Fruit fly (Drosophila melanogaster) whole organism, prepupa: Measurements from ENCODE around the gene CG12398.
A peak's percentile ranks its signal among the peaks of the same experiment; 100 is the strongest.

Experiments
- CG10631 ChIP-seq: fragments of 200-800 bp; sonication (Bioruptor generic); optimal IDR thresholded peaks from 2 replicates; lab custom pipeline; 2016; ENCODE audit warnings: missing biosample characterization, missing genetic modification characterization
- CG11294 ChIP-seq: fragments of 200-800 bp; sonication (Bioruptor generic); IDR thresholded peaks from 2 replicates; pipeline ENCODE4 v1.3.6; 2022; ENCODE audit warnings: missing biosample characterization, missing genetic modification characterization
- CG11902 ChIP-seq: fragments of 200-800 bp; sonication (Bioruptor generic); optimal IDR thresholded peaks from 3 replicates; lab custom pipeline; 2016; ENCODE audit warnings: missing biosample characterization, missing genetic modification characterization
- CG15336 ChIP-seq: fragments of 200-800 bp; sonication (Bioruptor generic); IDR thresholded peaks from 2 replicates; pipeline ENCODE4 v1.3.6; 2022; ENCODE audit warnings: missing biosample characterization, missing genetic modification characterization
- CG1621 ChIP-seq: fragments of 200-800 bp; sonication (Bioruptor generic); optimal IDR thresholded peaks from 3 replicates; lab custom pipeline; 2018; ENCODE audit warnings: missing biosample characterization, mild to moderate bottlenecking, missing genetic modification characterization
- CG16779 ChIP-seq: fragments of 200-800 bp; sonication (Bioruptor generic); optimal IDR thresholded peaks from 3 replicates; lab custom pipeline; 2017; ENCODE audit warnings: missing biosample characterization, mild to moderate bottlenecking, missing genetic modification characterization
- CG3032 ChIP-seq: fragments of 200-800 bp; optimal IDR thresholded peaks from 2 replicates; lab custom pipeline; 2019; ENCODE audit warnings: missing biosample characterization, mild to moderate bottlenecking, missing genetic modification characterization, moderate library complexity
- CG34406 ChIP-seq: fragments of 200-800 bp; sonication (Bioruptor generic); optimal IDR thresholded peaks from 3 replicates; lab custom pipeline; 2016; ENCODE audit warnings: missing biosample characterization, missing genetic modification characterization
- CG3919 ChIP-seq: fragments of 200-800 bp; sonication (Bioruptor generic); optimal IDR thresholded peaks from 3 replicates; lab custom pipeline; 2016; ENCODE audit warnings: missing biosample characterization, missing genetic modification characterization
- CG4318 ChIP-seq: fragments of 200-800 bp; sonication (Bioruptor generic); optimal IDR thresholded peaks from 3 replicates; lab custom pipeline; 2017; ENCODE audit warnings: missing biosample characterization, mild to moderate bottlenecking, missing genetic modification characterization
- CG6276 ChIP-seq: fragments of 200-800 bp; sonication (Bioruptor generic); optimal IDR thresholded peaks from 2 replicates; lab custom pipeline; 2017; ENCODE audit warnings: missing biosample characterization, mild to moderate bottlenecking, missing genetic modification characterization
- CG6792 ChIP-seq: fragments of 200-800 bp; sonication (Bioruptor generic); optimal IDR thresholded peaks from 3 replicates; lab custom pipeline; 2016; ENCODE audit warnings: missing biosample characterization, missing genetic modification characterization
- CG6808 ChIP-seq: fragments of 200-800 bp; sonication (Bioruptor generic); optimal IDR thresholded peaks from 3 replicates; lab custom pipeline; 2017; ENCODE audit warnings: missing biosample characterization, missing genetic modification characterization, mild to moderate bottlenecking, moderate library complexity, missing genetic modification reagents
- CG7368 ChIP-seq: fragments of 200-800 bp; sonication (Bioruptor generic); optimal IDR thresholded peaks from 3 replicates; lab custom pipeline; 2016; ENCODE audit warnings: missing biosample characterization, missing genetic modification characterization
- CG8319 ChIP-seq: fragments of 200-800 bp; sonication (Bioruptor generic); optimal IDR thresholded peaks from 3 replicates; lab custom pipeline; 2016; ENCODE audit warnings: missing biosample characterization, missing genetic modification characterization
- CG8632 ChIP-seq: fragments of 200-800 bp; sonication (Bioruptor generic); optimal IDR thresholded peaks from 3 replicates; lab custom pipeline; 2016; ENCODE audit warnings: missing biosample characterization, missing genetic modification characterization
- CG9139 ChIP-seq: fragments of 200-800 bp; sonication (Bioruptor generic); optimal IDR thresholded peaks from 3 replicates; lab custom pipeline; 2017; ENCODE audit warnings: missing biosample characterization, mild to moderate bottlenecking, missing genetic modification characterization
- Eip78C ChIP-seq: fragments of 200-800 bp; sonication (Bioruptor generic); peaks from one replicate; lab custom pipeline; 2016; ENCODE audit warnings: missing biosample characterization, missing genetic modification characterization
- Eip93F ChIP-seq: fragments of 200-800 bp; sonication (Bioruptor generic); optimal IDR thresholded peaks from 2 replicates; lab custom pipeline; 2016; ENCODE audit warnings: missing biosample characterization, mild to moderate bottlenecking, missing genetic modification characterization
- Ets21C ChIP-seq: fragments of 200-800 bp; sonication (Bioruptor generic); optimal IDR thresholded peaks from 3 replicates; lab custom pipeline; 2016; ENCODE audit warnings: missing biosample characterization, missing genetic modification characterization
- Ets96B ChIP-seq: fragments of 200-800 bp; optimal IDR thresholded peaks from 2 replicates; lab custom pipeline; 2019; ENCODE audit warnings: missing biosample characterization, mild to moderate bottlenecking, missing genetic modification characterization, moderate library complexity
- Gug ChIP-seq: fragments of 200-800 bp; sonication (Bioruptor generic); IDR thresholded peaks from 2 replicates; pipeline ENCODE4 v1.3.6; 2022; ENCODE audit warnings: missing biosample characterization, missing genetic modification characterization
- Hr39 ChIP-seq: fragments of 200-800 bp; sonication (Bioruptor generic); optimal IDR thresholded peaks from 2 replicates; lab custom pipeline; 2016; ENCODE audit warnings: missing biosample characterization, missing genetic modification characterization
- Hr4 ChIP-seq: fragments of 200-800 bp; sonication (Bioruptor generic); optimal IDR thresholded peaks from 3 replicates; lab custom pipeline; 2016; ENCODE audit warnings: missing biosample characterization, missing genetic modification characterization
- Lpt ChIP-seq: fragments of 200-800 bp; sonication (Bioruptor generic); optimal IDR thresholded peaks from 3 replicates; lab custom pipeline; 2016; ENCODE audit warnings: missing biosample characterization, missing genetic modification characterization
- Met ChIP-seq: fragments of 200-800 bp; sonication (Bioruptor generic); optimal IDR thresholded peaks from 3 replicates; lab custom pipeline; 2016; ENCODE audit warnings: missing biosample characterization, missing genetic modification characterization
- OdsH ChIP-seq: fragments of 200-800 bp; sonication (Bioruptor generic); optimal IDR thresholded peaks from 3 replicates; lab custom pipeline; 2016; ENCODE audit warnings: missing biosample characterization, missing genetic modification characterization
- Smox ChIP-seq: fragments of 200-800 bp; sonication (Bioruptor generic); optimal IDR thresholded peaks from 3 replicates; lab custom pipeline; 2016; ENCODE audit warnings: missing biosample characterization, missing genetic modification characterization
- Sox102F ChIP-seq: fragments of 200-800 bp; sonication (Bioruptor generic); optimal IDR thresholded peaks from 2 replicates; lab custom pipeline; 2016; ENCODE audit warnings: missing biosample characterization, mild to moderate bottlenecking, missing genetic modification characterization
- Sox14 ChIP-seq: fragments of 200-800 bp; sonication (Bioruptor generic); optimal IDR thresholded peaks from 3 replicates; lab custom pipeline; 2016; ENCODE audit warnings: missing biosample characterization, missing genetic modification characterization
- Sox15 ChIP-seq: fragments of 200-800 bp; sonication (Bioruptor generic); optimal IDR thresholded peaks from 3 replicates; lab custom pipeline; 2016; ENCODE audit warnings: missing biosample characterization, missing genetic modification characterization
- achi ChIP-seq: fragments of 200-800 bp; sonication (Bioruptor generic); optimal IDR thresholded peaks from 3 replicates; lab custom pipeline; 2016; ENCODE audit warnings: missing biosample characterization, missing genetic modification characterization
- acj6 ChIP-seq: fragments of 200-800 bp; sonication (Bioruptor generic); optimal IDR thresholded peaks from 3 replicates; lab custom pipeline; 2016; ENCODE audit warnings: missing biosample characterization, missing genetic modification characterization
- cyc ChIP-seq: fragments of 200-800 bp; sonication (Bioruptor generic); optimal IDR thresholded peaks from 3 replicates; lab custom pipeline; 2016; ENCODE audit warnings: missing biosample characterization, missing genetic modification characterization
- eg ChIP-seq: fragments of 200-800 bp; sonication (Bioruptor generic); IDR thresholded peaks from 3 replicates; pipeline ENCODE4 v1.3.6; 2022; ENCODE audit warnings: missing biosample characterization, missing genetic modification characterization
- fd59A ChIP-seq: fragments of 200-800 bp; sonication (Bioruptor generic); optimal IDR thresholded peaks from 2 replicates; lab custom pipeline; 2017; ENCODE audit warnings: missing biosample characterization, mild to moderate bottlenecking, missing genetic modification characterization, missing genetic modification reagents
- lz ChIP-seq: fragments of 200-800 bp; sonication (Bioruptor generic); optimal IDR thresholded peaks from 3 replicates; lab custom pipeline; 2016; ENCODE audit warnings: missing biosample characterization, missing genetic modification characterization
- net ChIP-seq: fragments of 200-800 bp; sonication (Bioruptor generic); optimal IDR thresholded peaks from 3 replicates; lab custom pipeline; 2016; ENCODE audit warnings: missing biosample characterization, missing genetic modification characterization
- pdm3 ChIP-seq: fragments of 200-800 bp; sonication (Bioruptor generic); optimal IDR thresholded peaks from 3 replicates; lab custom pipeline; 2016; ENCODE audit warnings: missing biosample characterization, missing genetic modification characterization
- salr ChIP-seq, 2 experiments: fragments of 200-800 bp; sonication (Bioruptor generic); optimal IDR thresholded peaks; 3 replicates each; lab custom pipeline; 2016 to 2018; ENCODE audit warnings: missing biosample characterization in 2 of 2, missing genetic modification characterization in 2 of 2, mild to moderate bottlenecking in 1 of 2
- spab ChIP-seq: fragments of 200-800 bp; sonication (Bioruptor generic); optimal IDR thresholded peaks from 2 replicates; lab custom pipeline; 2017; ENCODE audit warnings: missing biosample characterization, mild to moderate bottlenecking, missing genetic modification characterization, missing genetic modification reagents
- ss ChIP-seq, 2 experiments: fragments of 200-800 bp; sonication (Bioruptor generic); optimal IDR thresholded peaks; 2 replicates in 1 of 2; 3 replicates in 1 of 2; lab custom pipeline; 2017 to 2018; ENCODE audit warnings: mild to moderate bottlenecking in 2 of 2, missing biosample characterization in 2 of 2, missing genetic modification characterization in 2 of 2, moderate library complexity in 1 of 2
- svp ChIP-seq: fragments of 200-800 bp; sonication (Bioruptor generic); peaks from one replicate; lab custom pipeline; 2016; ENCODE audit warnings: missing biosample characterization, missing genetic modification characterization
- topi ChIP-seq: fragments of 200-800 bp; sonication (Bioruptor generic); optimal IDR thresholded peaks from 3 replicates; lab custom pipeline; 2016; ENCODE audit warnings: missing biosample characterization, missing genetic modification characterization

Gene CG12398

dm6 chrX:14882536-14883118 is 31.0 kb downstream of the CG12398 start, which contains the start of the genes CG45064 and CG45065 (continued):
- TF ChIP-seq CG4318 (GFP tag; lab: Kevin White, UChicago) (peak; percentile 87), cyc (GFP tag; lab: Kevin White, UChicago) (peak; percentile 84), CG1621 (tag; lab: Kevin White, UChicago) (no peak), CG34406 (peak; percentile 90), Hr39 (peak; percentile 89), acj6 (GFP tag; lab: Kevin White, UChicago) (peak; percentile 86), Hr4 (GFP tag; lab: Kevin White, UChicago) (peak; percentile 97), topi (GFP tag; lab: Kevin White, UChicago) (peak; percentile 85), Gug (GFP tag; lab: Robert Waterston, UW) (peak; percentile 83), CG16779 (tag; lab: Kevin White, UChicago) (peak; percentile 52), eg (GFP tag; lab: Robert Waterston, UW) (peak; percentile 94), CG8632 (GFP tag; lab: Kevin White, UChicago) (peak; percentile 88), OdsH (GFP tag; lab: Kevin White, UChicago) (peak; percentile 89), CG9139 (GFP tag; lab: Kevin White, UChicago) (no peak), Sox14 (GFP tag; lab: Kevin White, UChicago) (peak; percentile 85), Sox15 (GFP tag; lab: Kevin White, UChicago) (peak; percentile 86), ss (GFP tag; optimal IDR thresholded peaks at IDR 0.05; lab: Kevin White, UChicago) (peak; percentile 17 to 70), lz (GFP tag; lab: Kevin White, UChicago) (peak; percentile 86), CG3032 (peak; percentile 64), CG6808 (GFP tag; lab: Kevin White, UChicago) (peak; percentile 47), CG10631 (GFP tag; lab: Kevin White, UChicago) (peak; percentile 84), Smox (GFP tag; lab: Kevin White, UChicago) (peak; percentile 81), CG15336 (GFP tag; lab: Robert Waterston, UW) (peak; percentile 93), Ets21C (GFP tag; lab: Kevin White, UChicago) (peak; percentile 76), spab (peak; percentile 45), salr (GFP tag; optimal IDR thresholded peaks at IDR 0.05; lab: Kevin White, UChicago) (peak in 1 of 2 experiments; percentile 57), CG6792 (GFP tag; lab: Kevin White, UChicago) (peak; percentile 91), Lpt (peak; percentile 91), achi (peak; percentile 84)

dm6 chrX:14878917-14879316 is 34.7 kb downstream of the CG12398 start:
- no peak for TF ChIP-seq CG7368
- no peak for TF ChIP-seq CG1621 (tag; lab: Kevin White, UChicago)
- TF ChIP-seq CG11294 (GFP tag; lab: Robert Waterston, UW) = no peak

- 0 out of 2 replicates have a peak, but pooled peaks have one; percentile 10 for TF ChIP-seq CG15336 (GFP tag; lab: Robert Waterston, UW)
- no peak for TF ChIP-seq Sox15 (GFP tag; lab: Kevin White, UChicago)
- TF ChIP-seq CG6276 = no peak
- peak; percentile 40 for TF ChIP-seq Eip78C (GFP tag; lab: Kevin White, UChicago)
Observed at dm6 chrX:14871028-14871427, 42.6 kb downstream of the CG12398 start, which contains the start of gene CG9518. TSS of gene CG9518 (minus strand) at chrX:14871181.

DNA sequence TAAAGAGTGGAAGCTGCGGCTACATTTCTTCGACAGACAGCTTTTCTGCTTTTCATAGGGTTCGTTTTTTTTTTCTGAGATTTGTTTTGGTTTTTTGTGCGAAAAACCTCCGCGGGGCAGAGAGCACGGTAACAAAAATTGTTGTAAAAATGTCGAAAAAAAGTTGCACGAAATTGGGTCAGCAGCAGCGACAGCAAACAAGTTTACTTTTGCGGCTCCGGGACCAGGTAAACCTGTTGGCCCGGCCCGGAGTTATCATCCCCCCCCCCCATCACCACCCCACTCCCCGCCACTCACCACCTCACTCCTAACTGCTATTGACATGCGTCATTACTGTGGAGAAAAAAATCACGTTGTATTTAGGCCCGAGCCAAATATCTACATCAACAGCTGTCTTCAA is 45.2 kb downstream of the CG12398 start:
- TF ChIP-seq Met (GFP tag; lab: Kevin White, UChicago) (no peak), Sox15 (GFP tag; lab: Kevin White, UChicago) (no peak), Sox102F (GFP tag; lab: Kevin White, UChicago) (no peak), acj6 (GFP tag; lab: Kevin White, UChicago) (no peak), Smox (GFP tag; lab: Kevin White, UChicago) (no peak), Hr4 (GFP tag; lab: Kevin White, UChicago) (no peak), CG11902 (GFP tag; lab: Kevin White, UChicago) (no peak), Ets21C (GFP tag; lab: Kevin White, UChicago) (no peak), net (GFP tag; lab: Kevin White, UChicago) (no peak), CG11294 (GFP tag; lab: Robert Waterston, UW) (no peak), cyc (GFP tag; lab: Kevin White, UChicago) (no peak), Eip93F (GFP tag; lab: Kevin White, UChicago) (no peak), pdm3 (GFP tag; lab: Kevin White, UChicago) (no peak), Gug (GFP tag; lab: Robert Waterston, UW) (no peak), CG8319 (GFP tag; lab: Kevin White, UChicago) (no peak), svp (GFP tag; lab: Kevin White, UChicago) (no peak), Ets96B (tag; lab: Kevin White, UChicago) (no peak), CG4318 (GFP tag; lab: Kevin White, UChicago) (no peak), CG3032 (no peak), fd59A (GFP tag; lab: Kevin White, UChicago) (no peak), achi (no peak), CG6276 (peak; percentile 38), Eip78C (GFP tag; lab: Kevin White, UChicago) (peak; percentile 32), CG3919 (no peak)
